Fruit fly (Drosophila melanogaster) whole organism, prepupa: ENCODE results near the gene ebi.

Experiments used
- CG10631 ChIP-seq: fragments of 200-800 bp; sonication (Bioruptor generic); optimal IDR thresholded peaks from 2 replicates; lab custom pipeline; 2016; ENCODE audit warnings: missing biosample characterization, missing genetic modification characterization
- CG10669 ChIP-seq: fragments of 200-800 bp; sonication (Bioruptor generic); optimal IDR thresholded peaks from 3 replicates; lab custom pipeline; 2018; ENCODE audit warnings: missing biosample characterization, mild to moderate bottlenecking, missing genetic modification characterization, moderate library complexity
- CG11294 ChIP-seq: fragments of 200-800 bp; sonication (Bioruptor generic); IDR thresholded peaks from 2 replicates; pipeline ENCODE4 v1.3.6; 2022; ENCODE audit warnings: missing biosample characterization, missing genetic modification characterization
- CG11762 ChIP-seq: fragments of 200-800 bp; sonication (Bioruptor generic); optimal IDR thresholded peaks from 3 replicates; lab custom pipeline; 2016; ENCODE audit warnings: missing biosample characterization, missing genetic modification characterization; ENCODE audit not compliant: insufficient read depth
- CG11902 ChIP-seq: fragments of 200-800 bp; sonication (Bioruptor generic); optimal IDR thresholded peaks from 3 replicates; lab custom pipeline; 2016; ENCODE audit warnings: missing biosample characterization, missing genetic modification characterization
- CG15336 ChIP-seq: fragments of 200-800 bp; sonication (Bioruptor generic); IDR thresholded peaks from 2 replicates; pipeline ENCODE4 v1.3.6; 2022; ENCODE audit warnings: missing biosample characterization, missing genetic modification characterization
- CG1621 ChIP-seq: fragments of 200-800 bp; sonication (Bioruptor generic); optimal IDR thresholded peaks from 3 replicates; lab custom pipeline; 2018; ENCODE audit warnings: missing biosample characterization, mild to moderate bottlenecking, missing genetic modification characterization
- CG16779 ChIP-seq: fragments of 200-800 bp; sonication (Bioruptor generic); optimal IDR thresholded peaks from 3 replicates; lab custom pipeline; 2017; ENCODE audit warnings: missing biosample characterization, mild to moderate bottlenecking, missing genetic modification characterization
- CG3032 ChIP-seq: fragments of 200-800 bp; optimal IDR thresholded peaks from 2 replicates; lab custom pipeline; 2019; ENCODE audit warnings: missing biosample characterization, mild to moderate bottlenecking, missing genetic modification characterization, moderate library complexity
- CG31627 ChIP-seq: fragments of 200-800 bp; sonication (Bioruptor generic); optimal IDR thresholded peaks from 3 replicates; lab custom pipeline; 2016; ENCODE audit warnings: missing biosample characterization, missing genetic modification characterization
- CG32006 ChIP-seq: fragments of 200-800 bp; sonication (Bioruptor generic); optimal IDR thresholded peaks from 3 replicates; lab custom pipeline; 2017; ENCODE audit warnings: missing biosample characterization, mild to moderate bottlenecking, missing genetic modification characterization
- CG34406 ChIP-seq: fragments of 200-800 bp; sonication (Bioruptor generic); optimal IDR thresholded peaks from 3 replicates; lab custom pipeline; 2016; ENCODE audit warnings: missing biosample characterization, missing genetic modification characterization
- CG3919 ChIP-seq: fragments of 200-800 bp; sonication (Bioruptor generic); optimal IDR thresholded peaks from 3 replicates; lab custom pipeline; 2016; ENCODE audit warnings: missing biosample characterization, missing genetic modification characterization
- CG4318 ChIP-seq: fragments of 200-800 bp; sonication (Bioruptor generic); optimal IDR thresholded peaks from 3 replicates; lab custom pipeline; 2017; ENCODE audit warnings: missing biosample characterization, mild to moderate bottlenecking, missing genetic modification characterization
- CG6163 ChIP-seq: fragments of 200-800 bp; sonication (Bioruptor generic); IDR thresholded peaks from 3 replicates; pipeline ENCODE4 v1.3.6; 2022; ENCODE audit warnings: missing biosample characterization, missing genetic modification characterization
- CG6276 ChIP-seq: fragments of 200-800 bp; sonication (Bioruptor generic); optimal IDR thresholded peaks from 2 replicates; lab custom pipeline; 2017; ENCODE audit warnings: missing biosample characterization, mild to moderate bottlenecking, missing genetic modification characterization
- CG6792 ChIP-seq: fragments of 200-800 bp; sonication (Bioruptor generic); optimal IDR thresholded peaks from 3 replicates; lab custom pipeline; 2016; ENCODE audit warnings: missing biosample characterization, missing genetic modification characterization
- CG6808 ChIP-seq: fragments of 200-800 bp; sonication (Bioruptor generic); optimal IDR thresholded peaks from 3 replicates; lab custom pipeline; 2017; ENCODE audit warnings: missing biosample characterization, missing genetic modification characterization, mild to moderate bottlenecking, moderate library complexity, missing genetic modification reagents
- CG6854 ChIP-seq: fragments of 200-800 bp; sonication (Bioruptor generic); optimal IDR thresholded peaks from 2 replicates; lab custom pipeline; 2017; ENCODE audit warnings: missing biosample characterization, mild to moderate bottlenecking, missing genetic modification characterization
- CG7368 ChIP-seq: fragments of 200-800 bp; sonication (Bioruptor generic); optimal IDR thresholded peaks from 3 replicates; lab custom pipeline; 2016; ENCODE audit warnings: missing biosample characterization, missing genetic modification characterization
- CG8119 ChIP-seq: fragments of 200-800 bp; sonication (Bioruptor generic); IDR thresholded peaks from 3 replicates; pipeline ENCODE4 v1.3.6; 2022; ENCODE audit warnings: missing biosample characterization, missing genetic modification characterization
- CG8319 ChIP-seq: fragments of 200-800 bp; sonication (Bioruptor generic); optimal IDR thresholded peaks from 3 replicates; lab custom pipeline; 2016; ENCODE audit warnings: missing biosample characterization, missing genetic modification characterization
- CG8632 ChIP-seq: fragments of 200-800 bp; sonication (Bioruptor generic); optimal IDR thresholded peaks from 3 replicates; lab custom pipeline; 2016; ENCODE audit warnings: missing biosample characterization, missing genetic modification characterization
- Eip78C ChIP-seq: fragments of 200-800 bp; sonication (Bioruptor generic); peaks from one replicate; lab custom pipeline; 2016; ENCODE audit warnings: missing biosample characterization, missing genetic modification characterization
- Eip93F ChIP-seq: fragments of 200-800 bp; sonication (Bioruptor generic); optimal IDR thresholded peaks from 2 replicates; lab custom pipeline; 2016; ENCODE audit warnings: missing biosample characterization, mild to moderate bottlenecking, missing genetic modification characterization
- Ets21C ChIP-seq: fragments of 200-800 bp; sonication (Bioruptor generic); optimal IDR thresholded peaks from 3 replicates; lab custom pipeline; 2016; ENCODE audit warnings: missing biosample characterization, missing genetic modification characterization
- Gug ChIP-seq: fragments of 200-800 bp; sonication (Bioruptor generic); IDR thresholded peaks from 2 replicates; pipeline ENCODE4 v1.3.6; 2022; ENCODE audit warnings: missing biosample characterization, missing genetic modification characterization
- Hr38 ChIP-seq: sonication (Bioruptor generic); optimal IDR thresholded peaks from 2 replicates; lab custom pipeline; 2016; ENCODE audit warnings: missing biosample characterization, missing genetic modification characterization
- Met ChIP-seq: fragments of 200-800 bp; sonication (Bioruptor generic); optimal IDR thresholded peaks from 3 replicates; lab custom pipeline; 2016; ENCODE audit warnings: missing biosample characterization, missing genetic modification characterization
- OdsH ChIP-seq: fragments of 200-800 bp; sonication (Bioruptor generic); optimal IDR thresholded peaks from 3 replicates; lab custom pipeline; 2016; ENCODE audit warnings: missing biosample characterization, missing genetic modification characterization
- Smox ChIP-seq: fragments of 200-800 bp; sonication (Bioruptor generic); optimal IDR thresholded peaks from 3 replicates; lab custom pipeline; 2016; ENCODE audit warnings: missing biosample characterization, missing genetic modification characterization
- Sox102F ChIP-seq: fragments of 200-800 bp; sonication (Bioruptor generic); optimal IDR thresholded peaks from 2 replicates; lab custom pipeline; 2016; ENCODE audit warnings: missing biosample characterization, mild to moderate bottlenecking, missing genetic modification characterization
- Sox14 ChIP-seq: fragments of 200-800 bp; sonication (Bioruptor generic); optimal IDR thresholded peaks from 3 replicates; lab custom pipeline; 2016; ENCODE audit warnings: missing biosample characterization, missing genetic modification characterization
- Sox15 ChIP-seq: fragments of 200-800 bp; sonication (Bioruptor generic); optimal IDR thresholded peaks from 3 replicates; lab custom pipeline; 2016; ENCODE audit warnings: missing biosample characterization, missing genetic modification characterization
- achi ChIP-seq: fragments of 200-800 bp; sonication (Bioruptor generic); optimal IDR thresholded peaks from 3 replicates; lab custom pipeline; 2016; ENCODE audit warnings: missing biosample characterization, missing genetic modification characterization
- acj6 ChIP-seq: fragments of 200-800 bp; sonication (Bioruptor generic); optimal IDR thresholded peaks from 3 replicates; lab custom pipeline; 2016; ENCODE audit warnings: missing biosample characterization, missing genetic modification characterization
- dac ChIP-seq: fragments of 200-800 bp; sonication (Bioruptor generic); optimal IDR thresholded peaks from 2 replicates; lab custom pipeline; 2017; ENCODE audit warnings: missing biosample characterization, mild to moderate bottlenecking, missing genetic modification characterization
- dsx ChIP-seq: fragments of 200-800 bp; optimal IDR thresholded peaks from 3 replicates; lab custom pipeline; 2019; ENCODE audit warnings: missing biosample characterization, mild to moderate bottlenecking, missing genetic modification characterization, moderate library complexity; ENCODE audit not compliant: poor library complexity, severe bottlenecking
- eg ChIP-seq: fragments of 200-800 bp; sonication (Bioruptor generic); IDR thresholded peaks from 3 replicates; pipeline ENCODE4 v1.3.6; 2022; ENCODE audit warnings: missing biosample characterization, missing genetic modification characterization
- esn ChIP-seq: fragments of 200-800 bp; sonication (Bioruptor generic); optimal IDR thresholded peaks from 2 replicates; lab custom pipeline; 2016; ENCODE audit warnings: missing biosample characterization, mild to moderate bottlenecking, missing genetic modification characterization, moderate library complexity
- fd59A ChIP-seq: fragments of 200-800 bp; sonication (Bioruptor generic); optimal IDR thresholded peaks from 2 replicates; lab custom pipeline; 2017; ENCODE audit warnings: missing biosample characterization, mild to moderate bottlenecking, missing genetic modification characterization, missing genetic modification reagents
- fkh ChIP-seq: fragments of 200-800 bp; sonication (Bioruptor generic); optimal IDR thresholded peaks from 3 replicates; lab custom pipeline; 2017; ENCODE audit warnings: missing biosample characterization, mild to moderate bottlenecking, missing genetic modification characterization, moderate library complexity
- lz ChIP-seq: fragments of 200-800 bp; sonication (Bioruptor generic); optimal IDR thresholded peaks from 3 replicates; lab custom pipeline; 2016; ENCODE audit warnings: missing biosample characterization, missing genetic modification characterization
- salr ChIP-seq, 2 experiments: fragments of 200-800 bp; sonication (Bioruptor generic); optimal IDR thresholded peaks; 3 replicates each; lab custom pipeline; 2016 to 2018; ENCODE audit warnings: missing biosample characterization in 2 of 2, missing genetic modification characterization in 2 of 2, mild to moderate bottlenecking in 1 of 2
- spab ChIP-seq: fragments of 200-800 bp; sonication (Bioruptor generic); optimal IDR thresholded peaks from 2 replicates; lab custom pipeline; 2017; ENCODE audit warnings: missing biosample characterization, mild to moderate bottlenecking, missing genetic modification characterization, missing genetic modification reagents
- svp ChIP-seq: fragments of 200-800 bp; sonication (Bioruptor generic); peaks from one replicate; lab custom pipeline; 2016; ENCODE audit warnings: missing biosample characterization, missing genetic modification characterization
- topi ChIP-seq: fragments of 200-800 bp; sonication (Bioruptor generic); optimal IDR thresholded peaks from 3 replicates; lab custom pipeline; 2016; ENCODE audit warnings: missing biosample characterization, missing genetic modification characterization

The ebi gene

DNA sequence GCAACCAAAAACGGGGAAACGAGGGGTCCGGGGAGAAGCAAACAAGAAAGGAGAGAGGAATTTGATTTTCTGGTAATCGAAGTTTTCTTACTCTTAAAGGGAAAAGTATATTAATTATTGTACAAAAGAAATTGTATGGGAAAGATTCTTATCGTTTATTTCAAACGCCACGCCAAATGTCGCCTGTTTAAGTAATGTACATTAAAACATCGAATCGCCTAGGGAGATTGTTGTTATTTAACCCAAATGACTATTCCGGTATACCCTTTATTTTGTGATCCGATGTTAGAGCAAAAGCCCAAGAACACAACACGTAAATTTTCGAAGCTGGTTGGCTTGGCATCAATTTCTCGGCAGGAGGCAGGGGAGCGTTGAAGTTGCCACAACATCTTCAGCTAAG, 24.5 kb downstream of the ebi start (continued):
- TF ChIP-seq CG10669 (GFP tag; lab: Kevin White, UChicago) = peak; percentile 84
- TF ChIP-seq svp = peak; percentile 96
- peak; percentile 72 for TF ChIP-seq CG6854 (GFP tag; lab: Kevin White, UChicago)
- peak; percentile 90 for TF ChIP-seq Sox102F (GFP tag; lab: Kevin White, UChicago)
- peak; percentile 90 for TF ChIP-seq CG10631
- TF ChIP-seq Hr38 (GFP tag; lab: Kevin White, UChicago) = no peak
- peak; percentile 66 for TF ChIP-seq CG11902
- peak; percentile 95 for TF ChIP-seq Eip78C (GFP tag; lab: Kevin White, UChicago)
- TF ChIP-seq fd59A (GFP tag; lab: Kevin White, UChicago) = peak; percentile 80
- peak; percentile 92 for TF ChIP-seq CG3032
- TF ChIP-seq CG6808 = peak; percentile 88
- TF ChIP-seq Sox15 = peak; percentile 67
- peak; percentile 87 for TF ChIP-seq CG6163 (GFP tag; lab: Robert Waterston, UW)
- peak; percentile 66 for TF ChIP-seq CG8119 (GFP tag; lab: Robert Waterston, UW)
- peak; percentile 88 for TF ChIP-seq Eip93F (GFP tag; lab: Kevin White, UChicago)
- TF ChIP-seq dac (GFP tag; lab: Kevin White, UChicago) = peak; percentile 17
- peak; percentile 91 for TF ChIP-seq lz (GFP tag; lab: Kevin White, UChicago)
- TF ChIP-seq CG34406 = peak; percentile 78
- peak; percentile 78 for TF ChIP-seq CG15336 (GFP tag; lab: Robert Waterston, UW)
- TF ChIP-seq spab (GFP tag; lab: Kevin White, UChicago) = peak; percentile 84
- TF ChIP-seq CG7368 (GFP tag; lab: Kevin White, UChicago) = peak; percentile 72
- TF ChIP-seq CG31627 (GFP tag; lab: Kevin White, UChicago) = peak; percentile 93
- TF ChIP-seq Sox14 = peak; percentile 90
- TF ChIP-seq CG32006 (GFP tag; lab: Kevin White, UChicago) = peak; percentile 79
- TF ChIP-seq CG11294 (GFP tag; lab: Robert Waterston, UW) = peak; percentile 36; the same call in 1 of the 2 replicates
- TF ChIP-seq, all 60 proteins: peak for 58

DNA sequence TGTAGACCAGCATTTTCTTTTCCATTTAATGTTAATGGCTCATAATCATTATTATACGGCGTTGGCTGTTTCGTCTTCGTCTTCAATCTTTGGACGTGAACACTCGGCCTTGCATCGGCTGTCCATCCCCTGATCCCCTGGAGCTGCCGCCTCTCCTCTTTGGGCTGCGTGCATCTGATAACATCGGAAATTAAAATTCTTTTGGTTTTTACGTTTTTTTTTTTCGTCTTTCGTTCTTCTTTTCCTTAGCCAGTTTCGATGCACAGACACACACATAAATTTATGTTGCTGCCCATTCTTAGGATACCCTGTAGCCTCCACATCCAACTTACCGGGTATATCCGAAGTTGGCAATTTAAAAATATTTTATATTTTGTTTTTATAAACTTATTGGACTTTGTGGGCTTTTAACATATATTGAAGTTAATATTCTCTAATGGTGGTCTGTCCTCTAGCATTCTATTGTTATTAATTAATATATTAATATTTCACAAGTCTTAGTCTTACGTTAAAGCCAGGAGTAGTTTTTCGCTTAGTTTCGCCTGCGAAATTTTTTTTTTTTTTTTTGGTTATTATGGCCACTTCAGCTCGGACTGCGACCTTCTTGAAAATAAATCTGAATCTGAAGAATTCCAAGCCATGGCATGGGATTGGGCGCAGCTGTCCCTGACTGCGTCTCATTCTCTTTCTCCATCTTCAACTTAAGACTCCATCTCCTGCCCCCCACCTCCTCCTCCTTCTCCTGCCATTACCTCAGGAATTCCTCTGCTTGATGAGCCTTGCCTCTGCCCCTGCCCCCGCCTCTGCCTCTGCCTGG, 26.0 kb downstream of the ebi start:
- TF ChIP-seq esn (GFP tag; lab: Kevin White, UChicago) (peak; percentile 95), lz (GFP tag; lab: Kevin White, UChicago) (peak; percentile 82), acj6 (GFP tag; lab: Kevin White, UChicago) (peak; percentile 90), topi (GFP tag; lab: Kevin White, UChicago) (peak; percentile 89), dac (GFP tag; lab: Kevin White, UChicago) (peak; percentile 37), Met (GFP tag; lab: Kevin White, UChicago) (peak; percentile 88), CG8119 (GFP tag; lab: Robert Waterston, UW) (peak; percentile 73), CG8319 (GFP tag; lab: Kevin White, UChicago) (peak; percentile 62), CG11762 (GFP tag; lab: Kevin White, UChicago) (peak; percentile 57), CG15336 (GFP tag; lab: Robert Waterston, UW) (peak; percentile 54), spab (GFP tag; lab: Kevin White, UChicago) (peak; percentile 90), CG4318 (GFP tag; lab: Kevin White, UChicago) (peak; percentile 69), CG6276 (GFP tag; lab: Kevin White, UChicago) (peak; percentile 35), fkh (GFP tag; lab: Kevin White, UChicago) (no peak), svp (peak; percentile 94), CG6792 (GFP tag; lab: Kevin White, UChicago) (peak; percentile 86), CG16779 (tag; lab: Kevin White, UChicago) (peak; percentile 80), CG3919 (GFP tag; lab: Kevin White, UChicago) (peak; percentile 85), CG10631 (peak; percentile 93), CG8632 (GFP tag; lab: Kevin White, UChicago) (peak; percentile 89), OdsH (GFP tag; lab: Kevin White, UChicago) (peak; percentile 87), dsx (peak; percentile 89), Sox15 (peak; percentile 77), CG1621 (tag; lab: Kevin White, UChicago) (peak; percentile 62), fd59A (GFP tag; lab: Kevin White, UChicago) (peak; percentile 88), salr (GFP tag; optimal IDR thresholded peaks at IDR 0.05; lab: Kevin White, UChicago) (peak; percentile 72 to 84), CG32006 (GFP tag; lab: Kevin White, UChicago) (peak; percentile 81), Eip78C (GFP tag; lab: Kevin White, UChicago) (peak; percentile 97), Smox (GFP tag; lab: Kevin White, UChicago) (peak; percentile 86), CG11902 (peak; percentile 80), eg (GFP tag; lab: Robert Waterston, UW) (no peak), achi (GFP tag; lab: Kevin White, UChicago) (peak; percentile 90), Gug (GFP tag; lab: Robert Waterston, UW) (no peak), Ets21C (GFP tag; lab: Kevin White, UChicago) (peak; percentile 71)
